Fruit fly (Drosophila melanogaster): ENCODE measurements around the gene Ir75d.

- no peak for TF ChIP-seq CG8478 (optimal IDR thresholded peaks at IDR 0.05)
- no peak for TF ChIP-seq CTCF (optimal IDR thresholded peaks at IDR 0.05)
Measured at dm6 chr3L:18920219-18920618, 9.2 kb upstream of the Ir75d start, which contains the start of gene CG18223.

Measured in S2 (cell line).